Worm (Caenorhabditis elegans) whole organism, L2 larva: ENCODE measurements around the gene sre-56.

Source experiments
- F13H6.1 ChIP-seq: sonication (generic microtip); optimal IDR thresholded peaks from 2 replicates; lab custom pipeline; 2016; ENCODE audit warnings: missing genetic modification characterization, missing compliant biosample characterization
- R02D3.7 ChIP-seq: fragments of 150-350 bp; optimal IDR thresholded peaks from 2 replicates; lab custom pipeline; 2014; ENCODE audit warnings: missing biosample characterization, missing genetic modification characterization
- Y55F3AM.14 ChIP-seq: fragments of 200-800 bp; sonication (Bioruptor generic); optimal IDR thresholded peaks from 2 replicates; lab custom pipeline; 2018; ENCODE audit warnings: mild to moderate bottlenecking, missing genetic modification characterization, missing compliant biosample characterization
- ZK546.5 ChIP-seq: sonication (generic microtip); optimal IDR thresholded peaks from 2 replicates; lab custom pipeline; 2017; ENCODE audit warnings: missing biosample characterization, missing genetic modification characterization
- alr-1 ChIP-seq: fragments of 150-350 bp; optimal IDR thresholded peaks from 2 replicates; lab custom pipeline; 2014; ENCODE audit warnings: missing biosample characterization, missing genetic modification characterization
- aly-2 ChIP-seq: fragments of 150-350 bp; optimal IDR thresholded peaks from 2 replicates; lab custom pipeline; 2014; ENCODE audit warnings: missing biosample characterization, missing genetic modification characterization
- ama-1 ChIP-seq: fragments of 150-350 bp; optimal IDR thresholded peaks from 2 replicates; lab custom pipeline; 2018; ENCODE audit warnings: inconsistent platforms
- blmp-1 ChIP-seq: sonication (generic microtip); optimal IDR thresholded peaks from 2 replicates; lab custom pipeline; 2017; ENCODE audit warnings: missing genetic modification characterization, mild to moderate bottlenecking, missing compliant biosample characterization, antibody characterized with exemption, moderate library complexity; ENCODE audit not compliant: insufficient read depth
- ceh-16 ChIP-seq: fragments of 150-350 bp; optimal IDR thresholded peaks from 2 replicates; lab custom pipeline; 2014; ENCODE audit warnings: missing biosample characterization, missing genetic modification characterization
- ceh-82 ChIP-seq: fragments of 150-350 bp; optimal IDR thresholded peaks from 2 replicates; lab custom pipeline; 2014; ENCODE audit warnings: missing biosample characterization, missing genetic modification characterization
- crh-2 ChIP-seq: sonication (generic microtip); optimal IDR thresholded peaks from 2 replicates; lab custom pipeline; 2017; ENCODE audit warnings: missing biosample characterization, missing genetic modification characterization
- dmd-4 ChIP-seq: sonication (generic microtip); optimal IDR thresholded peaks from 2 replicates; lab custom pipeline; 2017; ENCODE audit warnings: missing biosample characterization, missing genetic modification characterization
- egl-27 ChIP-seq: sonication (generic microtip); optimal IDR thresholded peaks from 3 replicates; lab custom pipeline; 2017; ENCODE audit warnings: missing biosample characterization, missing genetic modification reagents, missing genetic modification characterization
- elt-1 ChIP-seq: fragments of 150-350 bp; optimal IDR thresholded peaks from 2 replicates; lab custom pipeline; 2014; ENCODE audit warnings: missing biosample characterization, missing genetic modification characterization
- fos-1 ChIP-seq: fragments of 150-350 bp; optimal IDR thresholded peaks from 2 replicates; lab custom pipeline; 2014; ENCODE audit warnings: missing biosample characterization, missing genetic modification characterization
- gmeb-1 ChIP-seq: fragments of 150-350 bp; optimal IDR thresholded peaks from 2 replicates; lab custom pipeline; 2014; ENCODE audit warnings: missing biosample characterization, missing genetic modification characterization
- lin-39 ChIP-seq: fragments of 150-350 bp; optimal IDR thresholded peaks from 2 replicates; lab custom pipeline; 2014; ENCODE audit warnings: missing biosample characterization, missing genetic modification reagents, missing genetic modification characterization
- lsy-2 ChIP-seq, 2 experiments: fragments of 150-350 bp in 1 of 2; sonication (generic microtip) in 1 of 2; optimal IDR thresholded peaks; 2 replicates each; lab custom pipeline; 2014 to 2017; ENCODE audit warnings: missing biosample characterization in 2 of 2, missing genetic modification characterization in 2 of 2
- mab-5 ChIP-seq: fragments of 150-350 bp; optimal IDR thresholded peaks from 2 replicates; lab custom pipeline; 2014; ENCODE audit warnings: missing biosample characterization, missing genetic modification characterization
- mbf-1 ChIP-seq: sonication (generic microtip); optimal IDR thresholded peaks from 2 replicates; lab custom pipeline; 2017; ENCODE audit warnings: missing biosample characterization, missing genetic modification characterization
- nhr-10 ChIP-seq: sonication (generic microtip); optimal IDR thresholded peaks from 2 replicates; lab custom pipeline; 2017; ENCODE audit warnings: missing biosample characterization, missing genetic modification characterization
- nhr-11 ChIP-seq: fragments of 150-350 bp; optimal IDR thresholded peaks from 2 replicates; lab custom pipeline; 2014; ENCODE audit warnings: missing biosample characterization, missing genetic modification characterization
- nhr-12 ChIP-seq: fragments of 150-350 bp; optimal IDR thresholded peaks from 2 replicates; lab custom pipeline; 2014; ENCODE audit warnings: missing biosample characterization, missing genetic modification characterization
- nhr-23 ChIP-seq: fragments of 150-350 bp; optimal IDR thresholded peaks from 2 replicates; lab custom pipeline; 2014; ENCODE audit warnings: missing biosample characterization, missing genetic modification reagents, missing genetic modification characterization
- nhr-237 ChIP-seq: fragments of 150-350 bp; optimal IDR thresholded peaks from 2 replicates; lab custom pipeline; 2014; ENCODE audit warnings: missing biosample characterization, missing genetic modification characterization
- nhr-6 ChIP-seq: fragments of 150-350 bp; optimal IDR thresholded peaks from 2 replicates; lab custom pipeline; 2014; ENCODE audit warnings: missing biosample characterization, missing genetic modification characterization
- peb-1 ChIP-seq: fragments of 150-350 bp; optimal IDR thresholded peaks from 2 replicates; lab custom pipeline; 2014; ENCODE audit warnings: missing biosample characterization, missing genetic modification characterization
- sem-4 ChIP-seq: fragments of 150-350 bp; optimal IDR thresholded peaks from 2 replicates; lab custom pipeline; 2014; ENCODE audit warnings: missing biosample characterization, missing genetic modification reagents, missing genetic modification characterization
- skn-1 ChIP-seq: sonication (generic microtip); optimal IDR thresholded peaks from 2 replicates; lab custom pipeline; 2017; ENCODE audit warnings: missing biosample characterization, missing genetic modification characterization
- sma-9 ChIP-seq, 2 experiments: fragments of 150-350 bp in 1 of 2; sonication (generic microtip) in 1 of 2; optimal IDR thresholded peaks; 2 replicates each; lab custom pipeline; 2014 to 2016; ENCODE audit warnings: missing genetic modification characterization in 2 of 2, mild to moderate bottlenecking in 1 of 2, missing biosample characterization in 1 of 2, missing compliant biosample characterization in 1 of 2, missing genetic modification reagents in 1 of 2, moderate library complexity in 1 of 2
- snpc-4 ChIP-seq: fragments of 150-350 bp; optimal IDR thresholded peaks from 2 replicates; lab custom pipeline; 2014; ENCODE audit warnings: missing biosample characterization, missing genetic modification characterization
- unc-39 ChIP-seq: fragments of 150-350 bp; optimal IDR thresholded peaks from 2 replicates; lab custom pipeline; 2014; ENCODE audit warnings: missing biosample characterization, missing genetic modification characterization
- unc-55 ChIP-seq: fragments of 150-350 bp; sonication (generic microtip); optimal IDR thresholded peaks from 3 replicates; lab custom pipeline; 2014; ENCODE audit warnings: missing biosample characterization, missing genetic modification reagents, missing genetic modification characterization
- ztf-4 ChIP-seq: fragments of 150-350 bp; optimal IDR thresholded peaks from 2 replicates; lab custom pipeline; 2014; ENCODE audit warnings: missing biosample characterization, missing genetic modification characterization

Gene sre-56

DNA sequence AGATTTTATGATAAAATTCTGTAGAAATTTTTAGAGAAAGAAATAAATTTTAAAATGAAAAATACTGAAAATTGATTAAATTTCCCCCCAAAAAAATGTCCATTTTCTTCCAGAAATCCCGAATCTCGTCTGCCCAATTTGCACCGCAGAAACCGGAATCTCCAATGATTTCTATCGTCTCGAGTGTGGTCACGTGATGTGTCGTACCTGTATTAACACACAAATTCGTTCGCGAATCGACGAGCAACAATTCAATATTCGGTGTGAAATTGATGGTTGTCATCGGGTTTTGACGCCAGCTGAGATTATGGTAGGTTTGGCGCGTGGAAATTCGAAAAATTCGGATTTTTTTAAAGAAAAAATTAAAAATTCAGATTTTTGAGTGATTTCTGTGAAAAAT lies 27.7 kb upstream of the sre-56 start:
- TF ChIP-seq lsy-2 (tag; optimal IDR thresholded peaks at IDR 0.05; lab: Kevin White, UChicago) (no peak), R02D3.7 (no peak), skn-1 (tag; lab: Kevin White, UChicago) (no peak), ztf-4 (tag; lab: Kevin White, UChicago) (no peak), ceh-16 (no peak), aly-2 (tag; lab: Kevin White, UChicago) (no peak), sma-9 (GFP tag; optimal IDR thresholded peaks at IDR 0.05; lab: Kevin White, UChicago) (no peak), sma-9 (tag; optimal IDR thresholded peaks at IDR 0.05; lab: Kevin White, UChicago) (no peak), crh-2 (tag; lab: Kevin White, UChicago) (no peak), nhr-237 (no peak), nhr-10 (no peak), ceh-82 (tag; lab: Kevin White, UChicago) (no peak), dmd-4 (tag; lab: Kevin White, UChicago) (no peak), nhr-23 (tag; lab: Kevin White, UChicago) (no peak), nhr-12 (no peak), egl-27 (tag; lab: Kevin White, UChicago) (no peak), mbf-1 (no peak), unc-39 (tag; lab: Kevin White, UChicago) (no peak), unc-55 (GFP tag; lab: Kevin White, UChicago) (no peak), nhr-11 (tag; lab: Kevin White, UChicago) (no peak), gmeb-1 (tag; lab: Kevin White, UChicago) (no peak)
- TF ChIP-seq, all 48 proteins: peak for 0

DNA sequence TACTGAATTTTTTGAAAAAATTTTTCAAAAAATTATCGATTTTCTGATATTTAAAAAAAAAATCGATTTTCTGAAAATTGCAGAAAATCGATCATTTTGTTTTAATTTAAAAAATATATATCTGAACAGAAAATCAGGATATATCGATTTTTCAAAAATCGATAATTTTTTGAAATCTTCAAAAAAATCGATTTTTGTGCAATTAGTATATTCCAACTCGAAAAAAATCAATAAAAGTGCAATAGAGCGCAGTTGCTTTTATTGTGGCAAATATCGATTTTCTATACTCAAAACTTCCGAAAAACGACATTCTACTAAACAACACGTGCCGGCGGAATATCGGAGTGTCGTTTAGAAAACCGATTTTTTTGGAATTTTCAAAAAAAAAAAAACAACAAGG lies 23.6 kb upstream of the sre-56 start:
- TF ChIP-seq Y55F3AM.14 (GFP tag; lab: Kevin White, UChicago) (no peak), lin-39 (tag; lab: Kevin White, UChicago) (no peak), mab-5 (tag; lab: Kevin White, UChicago) (no peak), unc-55 (GFP tag; lab: Kevin White, UChicago) (no peak), alr-1 (tag; lab: Kevin White, UChicago) (no peak), nhr-6 (tag; lab: Kevin White, UChicago) (no peak), unc-39 (tag; lab: Kevin White, UChicago) (no peak), nhr-10 (no peak), ztf-4 (tag; lab: Kevin White, UChicago) (no peak), mbf-1 (no peak), sem-4 (tag; lab: Kevin White, UChicago) (no peak), R02D3.7 (no peak), ceh-16 (no peak), dmd-4 (tag; lab: Kevin White, UChicago) (no peak), egl-27 (tag; lab: Kevin White, UChicago) (no peak), peb-1 (tag; lab: Kevin White, UChicago) (no peak)

DNA sequence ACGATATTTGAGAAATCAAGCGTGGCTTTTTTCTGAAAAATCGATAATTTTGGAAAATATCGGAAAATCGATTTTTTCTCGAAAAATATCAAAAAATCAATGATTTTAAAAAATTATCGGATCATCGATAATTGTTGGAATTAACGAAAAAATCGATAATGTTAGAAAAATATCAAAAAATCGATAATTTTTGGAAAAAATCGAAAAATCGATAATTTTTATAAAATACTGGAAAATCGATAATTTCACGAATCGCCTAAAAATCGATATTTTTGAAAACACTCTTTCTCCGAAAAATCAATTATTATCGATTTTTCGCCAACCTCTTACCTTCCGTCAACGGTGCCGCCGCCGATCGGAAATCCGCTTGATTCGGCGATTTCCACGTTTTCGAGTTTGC lies 23.0 kb upstream of the sre-56 start:
- TF ChIP-seq R02D3.7 (no peak), Y55F3AM.14 (GFP tag; lab: Kevin White, UChicago) (no peak), elt-1 (tag; lab: Kevin White, UChicago) (no peak), F13H6.1 (tag; lab: Kevin White, UChicago) (no peak), alr-1 (tag; lab: Kevin White, UChicago) (no peak), unc-39 (tag; lab: Kevin White, UChicago) (no peak), fos-1 (tag; lab: Kevin White, UChicago) (no peak), skn-1 (tag; lab: Kevin White, UChicago) (no peak), peb-1 (tag; lab: Kevin White, UChicago) (no peak), blmp-1 (tag; lab: Kevin White, UChicago) (no peak), snpc-4 (tag; lab: Kevin White, UChicago) (no peak), nhr-23 (tag; lab: Kevin White, UChicago) (no peak), ZK546.5 (tag; lab: Kevin White, UChicago) (no peak), lin-39 (tag; lab: Kevin White, UChicago) (no peak), ama-1 (no peak), ztf-4 (tag; lab: Kevin White, UChicago) (no peak), ceh-16 (no peak), ceh-82 (tag; lab: Kevin White, UChicago) (no peak), lsy-2 (tag; optimal IDR thresholded peaks at IDR 0.05; lab: Kevin White, UChicago) (no peak)

DNA sequence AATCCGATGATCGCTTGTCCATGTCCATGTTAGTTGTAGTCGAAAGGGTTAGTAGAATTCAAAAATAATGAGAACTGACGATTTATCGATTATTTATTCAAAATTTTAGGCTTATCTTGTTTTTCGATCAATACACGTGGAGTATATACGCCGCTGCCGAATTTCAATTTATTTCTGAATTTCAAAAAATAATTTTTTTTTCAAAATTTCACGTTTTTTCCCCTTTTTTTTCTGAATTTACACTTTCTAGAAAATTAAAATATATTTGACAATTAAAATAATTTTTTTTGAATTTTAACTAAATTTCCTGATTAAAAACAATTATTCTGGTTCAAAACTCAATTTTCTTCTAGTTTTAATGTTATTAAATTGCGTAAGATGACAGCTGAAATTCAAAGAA lies 21.9 kb upstream of the sre-56 start, which contains the start of gene C50E10.1:
C50E10.1 (minus strand) TSS at position 101 of the 400 bp plus-strand sequence.
- TF ChIP-seq unc-55 (GFP tag; lab: Kevin White, UChicago) (no peak), peb-1 (tag; lab: Kevin White, UChicago) (no peak), nhr-237 (no peak), snpc-4 (tag; lab: Kevin White, UChicago) (no peak), lsy-2 (tag; optimal IDR thresholded peaks at IDR 0.05; lab: Kevin White, UChicago) (no peak)
- TF ChIP-seq, all 48 proteins: peak for 0
